Worm (Caenorhabditis elegans) whole organism, young adult: ENCODE data around the gene Y41D4B.24.

Experiments used
- B0019.2 ChIP-seq: fragments of 200-800 bp; sonication (Bioruptor generic); conservative IDR thresholded peaks from 2 replicates; pipeline ENCODE4 v1.3.6; 2022; ENCODE audit warnings: missing genetic modification reagents, missing genetic modification characterization, missing compliant biosample characterization
- B0035.1 ChIP-seq: sonication (generic microtip); optimal IDR thresholded peaks from 2 replicates; lab custom pipeline; 2016; ENCODE audit warnings: missing genetic modification characterization, mild to moderate bottlenecking, missing compliant biosample characterization, missing genotype, missing genetic modification reagents
- B0261.1 ChIP-seq: sonication (generic microtip); optimal IDR thresholded peaks from 2 replicates; lab custom pipeline; 2016; ENCODE audit warnings: mild to moderate bottlenecking, missing genetic modification characterization, moderate library complexity, missing compliant biosample characterization
- F37B4.10 ChIP-seq: fragments of 200-800 bp; sonication (Bioruptor generic); IDR thresholded peaks from 2 replicates; pipeline ENCODE4 v1.3.6; 2022; ENCODE audit warnings: missing genetic modification characterization, missing compliant biosample characterization
- F49E8.2 ChIP-seq: sonication (generic microtip); optimal IDR thresholded peaks from 3 replicates; lab custom pipeline; 2017; ENCODE audit warnings: missing genetic modification characterization, mild to moderate bottlenecking, missing compliant biosample characterization, antibody characterized with exemption, moderate library complexity; ENCODE audit not compliant: insufficient read depth
- Y56A3A.18 ChIP-seq: fragments of 200-800 bp; sonication (Bioruptor generic); IDR thresholded peaks from 2 replicates; pipeline ENCODE4 v1.3.6; 2022; ENCODE audit warnings: missing genetic modification reagents, missing genetic modification characterization, missing compliant biosample characterization
- Y95B8A.8 ChIP-seq: fragments of 200-800 bp; sonication (Bioruptor generic); IDR thresholded peaks from 2 replicates; pipeline ENCODE4 v1.3.6; 2022; ENCODE audit warnings: missing genetic modification reagents, missing genetic modification characterization, missing compliant biosample characterization
- akir-1 ChIP-seq: fragments of 200-800 bp; sonication (Bioruptor generic); optimal IDR thresholded peaks from 2 replicates; lab custom pipeline; 2018; ENCODE audit warnings: mild to moderate bottlenecking, missing genetic modification characterization, moderate library complexity, missing compliant biosample characterization
- ama-1 ChIP-seq, 3 experiments: fragments of 150-350 bp in 1 of 3; sonication (generic microtip) in 2 of 3; optimal IDR thresholded peaks; 2 replicates each; lab custom pipeline; 2014 to 2018; ENCODE audit warnings: missing biosample characterization in 2 of 3, missing genetic modification characterization in 2 of 3, missing genetic modification reagents in 2 of 3
- attf-3 ChIP-seq: fragments of 200-800 bp; sonication (Bioruptor generic); conservative IDR thresholded peaks from 2 replicates; pipeline ENCODE4 v1.3.6; 2022; ENCODE audit warnings: missing genetic modification reagents, missing genetic modification characterization, missing compliant biosample characterization
- attf-5 ChIP-seq: fragments of 200-800 bp; sonication (Bioruptor generic); optimal IDR thresholded peaks from 2 replicates; lab custom pipeline; 2018; ENCODE audit warnings: mild to moderate bottlenecking, missing genetic modification characterization, missing compliant biosample characterization
- bed-1 ChIP-seq: fragments of 200-800 bp; sonication (Bioruptor generic); IDR thresholded peaks from 2 replicates; pipeline ENCODE4 v1.3.6; 2022; ENCODE audit warnings: missing genetic modification reagents, missing genetic modification characterization, missing compliant biosample characterization
- ceh-91 ChIP-seq: fragments of 200-800 bp; sonication (Bioruptor generic); IDR thresholded peaks from 2 replicates; pipeline ENCODE4 v1.3.6; 2022; ENCODE audit warnings: missing genetic modification reagents, missing genetic modification characterization, missing compliant biosample characterization
- die-1 ChIP-seq: sonication (generic microtip); optimal IDR thresholded peaks from 2 replicates; lab custom pipeline; 2016; ENCODE audit warnings: missing genotype, mild to moderate bottlenecking, missing genetic modification characterization, missing compliant biosample characterization
- dox-1 ChIP-seq: fragments of 200-800 bp; sonication (Bioruptor generic); IDR thresholded peaks from 2 replicates; pipeline ENCODE4 v1.3.6; 2022; ENCODE audit warnings: missing genetic modification reagents, missing genetic modification characterization, missing compliant biosample characterization
- dpl-1 ChIP-seq: fragments of 150-350 bp; optimal IDR thresholded peaks from 2 replicates; lab custom pipeline; 2014; ENCODE audit warnings: missing biosample characterization, missing genetic modification reagents, missing genetic modification characterization
- ets-4 ChIP-seq: fragments of 200-800 bp; sonication (Bioruptor generic); optimal IDR thresholded peaks from 2 replicates; lab custom pipeline; 2018; ENCODE audit warnings: mild to moderate bottlenecking, missing genetic modification characterization, missing compliant biosample characterization
- gei-17 ChIP-seq: fragments of 200-800 bp; sonication (Bioruptor generic); optimal IDR thresholded peaks from 2 replicates; lab custom pipeline; 2018; ENCODE audit warnings: mild to moderate bottlenecking, missing genetic modification characterization, missing compliant biosample characterization
- him-1 ChIP-seq: sonication (generic microtip); optimal IDR thresholded peaks from 2 replicates; lab custom pipeline; 2016; ENCODE audit warnings: missing genotype, missing genetic modification reagents, missing genetic modification characterization, missing compliant biosample characterization
- hlh-12 ChIP-seq: sonication (generic microtip); optimal IDR thresholded peaks from 2 replicates; lab custom pipeline; 2016; ENCODE audit warnings: missing genetic modification characterization, missing compliant biosample characterization
- hlh-26 ChIP-seq: fragments of 200-800 bp; sonication (Bioruptor generic); conservative IDR thresholded peaks from 2 replicates; pipeline ENCODE4 v1.3.6; 2022; ENCODE audit warnings: missing genetic modification reagents, missing genetic modification characterization, missing compliant biosample characterization
- hmg-1.2 ChIP-seq: fragments of 200-800 bp; sonication (Bioruptor generic); IDR thresholded peaks from 2 replicates; pipeline ENCODE4 v1.3.6; 2022; ENCODE audit warnings: missing genetic modification reagents, missing genetic modification characterization, missing compliant biosample characterization
- hmg-20 ChIP-seq: fragments of 200-800 bp; sonication (Bioruptor generic); IDR thresholded peaks from 2 replicates; pipeline ENCODE4 v1.3.6; 2022; ENCODE audit warnings: missing genetic modification reagents, missing genetic modification characterization, missing compliant biosample characterization
- lin-54 ChIP-seq: fragments of 200-800 bp; sonication (Bioruptor generic); optimal IDR thresholded peaks from 2 replicates; lab custom pipeline; 2018; ENCODE audit warnings: mild to moderate bottlenecking, missing genetic modification characterization, missing compliant biosample characterization
- lir-1 ChIP-seq: fragments of 200-800 bp; sonication (Bioruptor generic); conservative IDR thresholded peaks from 2 replicates; pipeline ENCODE4 v1.3.6; 2022; ENCODE audit warnings: missing genetic modification reagents, missing genetic modification characterization, missing compliant biosample characterization
- madf-6 ChIP-seq: fragments of 200-800 bp; sonication (Bioruptor generic); IDR thresholded peaks from 2 replicates; pipeline ENCODE4 v1.3.6; 2022; ENCODE audit warnings: missing genetic modification reagents, missing genetic modification characterization, missing compliant biosample characterization
- mcd-1 ChIP-seq: fragments of 200-800 bp; sonication (Bioruptor generic); IDR thresholded peaks from 2 replicates; pipeline ENCODE4 v1.3.6; 2022; ENCODE audit warnings: missing genetic modification reagents, missing genetic modification characterization, missing compliant biosample characterization
- mel-28 ChIP-seq: sonication (generic microtip); optimal IDR thresholded peaks from 2 replicates; lab custom pipeline; 2016; ENCODE audit warnings: borderline replicate concordance, mild to moderate bottlenecking, missing genetic modification characterization, missing compliant biosample characterization
- mes-4 ChIP-seq: sonication (generic microtip); optimal IDR thresholded peaks from 2 replicates; lab custom pipeline; 2016; ENCODE audit warnings: missing genotype, missing genetic modification characterization, missing compliant biosample characterization
- mxl-1 ChIP-seq: sonication (generic microtip); optimal IDR thresholded peaks from 2 replicates; lab custom pipeline; 2016; ENCODE audit warnings: missing genetic modification characterization, missing compliant biosample characterization
- nfya-2 ChIP-seq: fragments of 200-800 bp; sonication (Bioruptor generic); IDR thresholded peaks from 2 replicates; pipeline ENCODE4 v1.3.6; 2022; ENCODE audit warnings: missing genetic modification reagents, missing genetic modification characterization, missing compliant biosample characterization
- nhr-90 ChIP-seq: sonication (generic microtip); optimal IDR thresholded peaks from 2 replicates; lab custom pipeline; 2016; ENCODE audit warnings: missing genotype, mild to moderate bottlenecking, missing genetic modification characterization, missing compliant biosample characterization
- pha-4 ChIP-seq: fragments of 150-350 bp; sonication (generic microtip); optimal IDR thresholded peaks from 2 replicates; lab custom pipeline; 2014; ENCODE audit warnings: missing biosample characterization, missing genetic modification reagents, missing genetic modification characterization
- rcor-1 ChIP-seq: fragments of 200-800 bp; sonication (Bioruptor generic); IDR thresholded peaks from 2 replicates; pipeline ENCODE4 v1.3.6; 2022; ENCODE audit warnings: missing genetic modification reagents, missing genetic modification characterization, missing compliant biosample characterization
- repo-1 ChIP-seq: sonication (generic microtip); optimal IDR thresholded peaks from 2 replicates; lab custom pipeline; 2017; ENCODE audit warnings: mild to moderate bottlenecking, missing genetic modification characterization, missing compliant biosample characterization
- snpc-1.1 ChIP-seq: sonication (generic microtip); optimal IDR thresholded peaks from 2 replicates; lab custom pipeline; 2017; ENCODE audit warnings: missing genetic modification characterization, mild to moderate bottlenecking, missing compliant biosample characterization, antibody characterized with exemption, moderate library complexity, missing genotype, missing genetic modification reagents; ENCODE audit not compliant: insufficient read depth
- snpc-3.4 ChIP-seq: sonication (generic microtip); optimal IDR thresholded peaks from 2 replicates; lab custom pipeline; 2017; ENCODE audit warnings: missing genetic modification characterization, mild to moderate bottlenecking, missing compliant biosample characterization, antibody characterized with exemption, moderate library complexity, missing genotype, missing genetic modification reagents
- snpc-4 ChIP-seq, 5 experiments: fragments of 150-350 bp in 1 of 5; sonication (generic microtip) in 4 of 5; optimal IDR thresholded peaks; 2 replicates each; lab custom pipeline; 2014 to 2018; ENCODE audit warnings: missing genetic modification characterization in 5 of 5, missing biosample characterization in 3 of 5, antibody characterized with exemption in 2 of 5, mild to moderate bottlenecking in 2 of 5, missing compliant biosample characterization in 2 of 5, missing genotype in 2 of 5, moderate library complexity in 2 of 5, missing genetic modification reagents in 1 of 5
- tbp1 ChIP-seq: fragments of 200-800 bp; sonication (Bioruptor generic); optimal IDR thresholded peaks from 2 replicates; lab custom pipeline; 2018; ENCODE audit warnings: mild to moderate bottlenecking, missing genetic modification characterization, missing compliant biosample characterization
- tlf-1 ChIP-seq: fragments of 200-800 bp; sonication (Bioruptor generic); optimal IDR thresholded peaks from 2 replicates; lab custom pipeline; 2018; ENCODE audit warnings: mild to moderate bottlenecking, missing genetic modification characterization, missing compliant biosample characterization
- unc-130 ChIP-seq: sonication (generic microtip); optimal IDR thresholded peaks from 2 replicates; lab custom pipeline; 2016; ENCODE audit warnings: missing genetic modification reagents, missing genetic modification characterization, missing compliant biosample characterization
- unc-62 ChIP-seq: fragments of 150-350 bp; optimal IDR thresholded peaks from 2 replicates; lab custom pipeline; 2014; ENCODE audit warnings: missing biosample characterization, missing genetic modification reagents, missing genetic modification characterization
- zfh-2 ChIP-seq: fragments of 200-800 bp; sonication (Bioruptor generic); conservative IDR thresholded peaks from 2 replicates; pipeline ENCODE4 v1.3.6; 2022; ENCODE audit warnings: missing genetic modification reagents, missing genetic modification characterization, missing compliant biosample characterization
- ztf-18 ChIP-seq: sonication (generic microtip); optimal IDR thresholded peaks from 2 replicates; lab custom pipeline; 2016; ENCODE audit warnings: missing genotype, mild to moderate bottlenecking, missing genetic modification characterization, missing compliant biosample characterization
- ztf-25 ChIP-seq: fragments of 200-800 bp; sonication (Bioruptor generic); IDR thresholded peaks from 2 replicates; pipeline ENCODE4 v1.3.6; 2022; ENCODE audit warnings: missing genetic modification reagents, missing genetic modification characterization, missing compliant biosample characterization
- ztf-26 ChIP-seq: sonication (generic microtip); optimal IDR thresholded peaks from 2 replicates; lab custom pipeline; 2017; ENCODE audit warnings: missing genetic modification characterization, missing compliant biosample characterization
- ztf-3 ChIP-seq: fragments of 200-800 bp; sonication (Bioruptor generic); optimal IDR thresholded peaks from 2 replicates; lab custom pipeline; 2018; ENCODE audit warnings: mild to moderate bottlenecking, missing genetic modification characterization, missing compliant biosample characterization

The Y41D4B.24 gene

DNA sequence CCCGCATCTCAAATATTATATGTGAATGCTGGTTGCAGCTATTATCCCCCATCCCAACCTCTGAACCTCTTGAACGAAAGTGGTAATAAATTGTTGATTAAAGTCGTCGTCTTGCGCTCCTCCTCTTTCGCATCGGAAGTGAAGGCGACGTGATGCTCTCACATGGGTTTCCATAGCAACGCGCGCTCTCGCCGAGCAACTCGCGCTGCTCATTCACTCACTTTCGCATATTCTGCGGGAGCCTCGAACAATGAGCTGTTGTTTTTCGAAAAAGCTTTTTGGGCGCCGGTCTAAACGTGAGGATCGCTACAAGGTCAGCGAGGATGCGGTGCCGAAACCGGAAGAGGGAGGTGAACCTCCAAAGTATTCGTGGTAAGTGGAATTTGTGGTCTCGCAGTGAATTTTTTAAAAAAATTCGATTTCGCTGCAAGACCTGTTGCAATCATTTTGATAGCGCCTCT, 29.1 kb upstream of the Y41D4B.24 start, which contains the start of gene rpi-2 (continued):
- TF ChIP-seq attf-3 (peak; percentile 54; the same call in 1 of the 2 replicates), ztf-26 (tag; lab: Kevin White, UChicago) (peak; percentile 15), die-1 (peak; percentile 71), ztf-25 (GFP tag; lab: Robert Waterston, UW) (no peak), F37B4.10 (GFP tag; lab: Robert Waterston, UW) (0 out of 2 replicates have a peak, but pooled peaks have one; percentile 38), him-1 (tag; lab: Kevin White, UChicago) (peak; percentile 69), Y95B8A.8 (GFP tag; lab: Robert Waterston, UW) (peak; percentile 92), mel-28 (tag; lab: Kevin White, UChicago) (no peak), rcor-1 (GFP tag; lab: Robert Waterston, UW) (peak; percentile 81), lin-54 (peak; percentile 86), ztf-3 (GFP tag; lab: Kevin White, UChicago) (no peak), dox-1 (GFP tag; lab: Robert Waterston, UW) (peak; percentile 82), gei-17 (GFP tag; lab: Kevin White, UChicago) (peak; percentile 5), madf-6 (GFP tag; lab: Robert Waterston, UW) (peak; percentile 88), lir-1 (GFP tag; lab: Robert Waterston, UW) (no peak), tbp1 (GFP tag; lab: Kevin White, UChicago) (peak; percentile 70), ceh-91 (GFP tag; lab: Robert Waterston, UW) (peak; percentile 45; the same call in 1 of the 2 replicates), ztf-18 (tag; lab: Kevin White, UChicago) (peak; percentile 58), zfh-2 (GFP tag; lab: Robert Waterston, UW) (peak; percentile 16; the same call in 1 of the 2 replicates), F49E8.2 (tag; lab: Kevin White, UChicago) (peak; percentile 96), hlh-26 (GFP tag; lab: Robert Waterston, UW) (0 out of 2 replicates have a peak, but pooled peaks have one; percentile 70), B0261.1 (tag; lab: Kevin White, UChicago) (peak; percentile 21), unc-62 (GFP tag; lab: Kevin White, UChicago) (no peak), bed-1 (peak; percentile 85; the same call in 1 of the 2 replicates), nfya-2 (0 out of 2 replicates have a peak, but pooled peaks have one; percentile 14), hlh-12 (tag; lab: Kevin White, UChicago) (no peak), mxl-1 (tag; lab: Kevin White, UChicago) (peak; percentile 83), attf-5 (GFP tag; lab: Kevin White, UChicago) (peak; percentile 63), snpc-1.1 (peak; percentile 21), B0019.2 (GFP tag; lab: Robert Waterston, UW) (no peak), snpc-3.4 (tag; lab: Kevin White, UChicago) (peak; percentile 87), hmg-20 (GFP tag; lab: Robert Waterston, UW) (peak; percentile 78), ets-4 (GFP tag; lab: Kevin White, UChicago) (peak; percentile 34), mcd-1 (GFP tag; lab: Robert Waterston, UW) (peak; percentile 86), nhr-90 (peak; percentile 66), B0035.1 (tag; lab: Kevin White, UChicago) (peak; percentile 80), hmg-1.2 (GFP tag; lab: Robert Waterston, UW) (peak; percentile 59), snpc-4 (GFP tag; optimal IDR thresholded peaks at IDR 0.05; lab: Kevin White, UChicago) (no peak), snpc-4 (tag; optimal IDR thresholded peaks at IDR 0.05; lab: Kevin White, UChicago) (peak in 3 of 4 experiments; percentile 48 to 61 (median 56)), Y56A3A.18 (GFP tag; lab: Robert Waterston, UW) (peak; percentile 74; the same call in 1 of the 2 replicates), dpl-1 (GFP tag; lab: Kevin White, UChicago) (peak; percentile 17), mes-4 (tag; lab: Kevin White, UChicago) (peak; percentile 60), akir-1 (GFP tag; lab: Kevin White, UChicago) (no peak), tlf-1 (GFP tag; lab: Kevin White, UChicago) (peak; percentile 92), unc-130 (peak; percentile 91), pha-4 (tag; lab: Kevin White, UChicago) (no peak), repo-1 (tag; lab: Kevin White, UChicago) (peak; percentile 83), ama-1 (optimal IDR thresholded peaks at IDR 0.05; lab: Kevin White, UChicago) (no peak), ama-1 (GFP tag; optimal IDR thresholded peaks at IDR 0.05; lab: Kevin White, UChicago) (peak; percentile 49 to 50)
